Fruit fly (Drosophila melanogaster) whole organism, embryonic: Measurements from ENCODE around the gene CG11629.
A peak's percentile ranks its signal among the peaks of the same experiment; 100 is the strongest.

ENCODE experiments used
- Adf1 ChIP-seq: fragments of 200-800 bp; sonication (Bioruptor generic); IDR thresholded peaks from 2 replicates; pipeline ENCODE4 v1.3.6; 2022; ENCODE audit warnings: missing biosample characterization, missing genetic modification characterization
- Atf-2 ChIP-seq: fragments of 200-800 bp; sonication (Bioruptor generic); optimal IDR thresholded peaks from 2 replicates; lab custom pipeline; 2016; ENCODE audit warnings: missing biosample characterization, missing genetic modification characterization
- CG10321 ChIP-seq: fragments of 200-800 bp; sonication (Bioruptor generic); IDR thresholded peaks from 2 replicates; pipeline ENCODE4 v1.3.6; 2022; ENCODE audit warnings: missing biosample characterization, missing genetic modification characterization
- CG11695 ChIP-seq: fragments of 200-800 bp; sonication (Bioruptor generic); IDR thresholded peaks from 3 replicates; pipeline ENCODE4 v1.3.6; 2022; ENCODE audit warnings: missing biosample characterization, missing genetic modification characterization
- CG11723 ChIP-seq: fragments of 200-800 bp; sonication (Bioruptor generic); optimal IDR thresholded peaks from 2 replicates; lab custom pipeline; 2017; ENCODE audit warnings: missing biosample characterization, mild to moderate bottlenecking, missing genetic modification characterization
- CG1603 ChIP-seq: fragments of 200-800 bp; sonication (Bioruptor generic); optimal IDR thresholded peaks from 2 replicates; lab custom pipeline; 2019; ENCODE audit warnings: missing biosample characterization, mild to moderate bottlenecking, missing genetic modification characterization, moderate library complexity
- CG1832 ChIP-seq: fragments of 200-800 bp; sonication (Bioruptor generic); optimal IDR thresholded peaks from 2 replicates; lab custom pipeline; 2017; ENCODE audit warnings: missing biosample characterization, mild to moderate bottlenecking, missing genetic modification characterization, inconsistent platforms
- CG2889 ChIP-seq: fragments of 200-800 bp; sonication (Bioruptor generic); IDR thresholded peaks from 3 replicates; pipeline ENCODE4 v1.3.6; 2022; ENCODE audit warnings: missing biosample characterization, missing genetic modification characterization
- CG30431 ChIP-seq: fragments of 200-800 bp; sonication (Bioruptor generic); optimal IDR thresholded peaks from 2 replicates; lab custom pipeline; 2017; ENCODE audit warnings: missing biosample characterization, missing genetic modification characterization
- CG32767 ChIP-seq: fragments of 200-800 bp; sonication (Bioruptor generic); IDR thresholded peaks from 2 replicates; pipeline ENCODE4 v1.3.6; 2022; ENCODE audit warnings: missing biosample characterization, missing genetic modification characterization
- CG34422 ChIP-seq: fragments of 200-800 bp; sonication (Bioruptor generic); IDR thresholded peaks from 3 replicates; pipeline ENCODE4 v1.3.6; 2022; ENCODE audit warnings: missing biosample characterization, missing genetic modification characterization
- CG4424 ChIP-seq: fragments of 200-800 bp; sonication (Bioruptor generic); optimal IDR thresholded peaks from 3 replicates; lab custom pipeline; 2016; ENCODE audit warnings: missing biosample characterization, missing genetic modification characterization
- CG6272 ChIP-seq: fragments of 200-800 bp; sonication (Bioruptor generic); IDR thresholded peaks from 2 replicates; pipeline ENCODE4 v1.3.6; 2022; ENCODE audit warnings: missing biosample characterization, missing genetic modification characterization
- CHES-1-like ChIP-seq: fragments of 200-800 bp; sonication (Bioruptor generic); optimal IDR thresholded peaks from 2 replicates; lab custom pipeline; 2016; ENCODE audit warnings: missing biosample characterization, missing genetic modification characterization
- D ChIP-seq, 2 experiments: fragments of 200-800 bp in 1 of 2; fragments of >200 bp in 1 of 2; sonication (Bioruptor generic) in 1 of 2; optimal IDR thresholded peaks; 2 replicates in 1 of 2; 3 replicates in 1 of 2; lab custom pipeline; 2017; ENCODE audit warnings: mild to moderate bottlenecking in 1 of 2, missing biosample characterization in 1 of 2, missing genetic modification characterization in 1 of 2, missing genetic modification reagents in 1 of 2
- Deaf1 ChIP-seq: fragments of 200-800 bp; optimal IDR thresholded peaks from 3 replicates; lab custom pipeline; 2019; ENCODE audit warnings: missing biosample characterization, mild to moderate bottlenecking, missing genetic modification characterization, moderate library complexity
- E2f2 ChIP-seq: fragments of 200-800 bp; sonication (Bioruptor generic); IDR thresholded peaks from 2 replicates; pipeline ENCODE4 v1.3.6; 2022; ENCODE audit warnings: missing biosample characterization, missing genetic modification characterization
- Fer2 ChIP-seq: fragments of 200-800 bp; sonication (Bioruptor generic); optimal IDR thresholded peaks from 2 replicates; lab custom pipeline; 2018; ENCODE audit warnings: missing biosample characterization, mild to moderate bottlenecking, missing genetic modification characterization, moderate library complexity
- Hey ChIP-seq: fragments of 200-800 bp; sonication (Bioruptor generic); optimal IDR thresholded peaks from 3 replicates; lab custom pipeline; 2018; ENCODE audit warnings: missing biosample characterization, mild to moderate bottlenecking, missing genetic modification characterization
- Nf-YB ChIP-seq: fragments of 200-800 bp; sonication (Bioruptor generic); optimal IDR thresholded peaks from 3 replicates; lab custom pipeline; 2019; ENCODE audit warnings: missing biosample characterization, mild to moderate bottlenecking, missing genetic modification characterization, moderate library complexity
- Nf-YC ChIP-seq: fragments of 200-800 bp; optimal IDR thresholded peaks from 3 replicates; lab custom pipeline; 2019; ENCODE audit warnings: missing biosample characterization, mild to moderate bottlenecking, missing genetic modification characterization, moderate library complexity
- Oaz ChIP-seq: fragments of 200-800 bp; sonication (Bioruptor generic); IDR thresholded peaks from 2 replicates; pipeline ENCODE4 v1.3.6; 2022; ENCODE audit warnings: missing biosample characterization, missing genetic modification characterization
- Ravus ChIP-seq: fragments of 200-800 bp; sonication (Bioruptor generic); IDR thresholded peaks from 2 replicates; pipeline ENCODE4 v1.3.6; 2022; ENCODE audit warnings: missing biosample characterization, missing genetic modification characterization
- Scr ChIP-seq: fragments of 200-800 bp; sonication (Bioruptor generic); IDR thresholded peaks from 2 replicates; pipeline ENCODE4 v1.3.6; 2022; ENCODE audit warnings: missing biosample characterization, missing genetic modification characterization; ENCODE audit not compliant: partially characterized antibody
- abd-A ChIP-seq: fragments of 200-800 bp; sonication (Bioruptor generic); optimal IDR thresholded peaks from 3 replicates; lab custom pipeline; 2019; ENCODE audit warnings: missing biosample characterization, mild to moderate bottlenecking, missing genetic modification characterization, moderate library complexity
- bab2 ChIP-seq: fragments of 200-800 bp; sonication (Bioruptor generic); optimal IDR thresholded peaks from 2 replicates; lab custom pipeline; 2016; ENCODE audit warnings: missing biosample characterization, missing genetic modification characterization
- cg ChIP-seq: fragments of 200-800 bp; sonication (Bioruptor generic); optimal IDR thresholded peaks from 3 replicates; lab custom pipeline; 2019; ENCODE audit warnings: missing biosample characterization, mild to moderate bottlenecking, missing genetic modification characterization, moderate library complexity
- fd64A ChIP-seq: fragments of 200-800 bp; sonication (Bioruptor generic); optimal IDR thresholded peaks from 3 replicates; lab custom pipeline; 2018; ENCODE audit warnings: missing biosample characterization, mild to moderate bottlenecking, missing genetic modification characterization
- gcm ChIP-seq: fragments of 200-800 bp; sonication (Bioruptor generic); optimal IDR thresholded peaks from 2 replicates; lab custom pipeline; 2019; ENCODE audit warnings: missing biosample characterization, mild to moderate bottlenecking, missing genetic modification characterization, moderate library complexity
- gro ChIP-seq: fragments of 200-800 bp; sonication (Bioruptor generic); optimal IDR thresholded peaks from 2 replicates; lab custom pipeline; 2016; ENCODE audit warnings: missing biosample characterization, missing genetic modification characterization
- hkb ChIP-seq, 2 experiments: fragments of 200-800 bp in 1 of 2; fragments of >200 bp in 1 of 2; sonication (Bioruptor generic) in 1 of 2; IDR thresholded peaks in 1 of 2; optimal IDR thresholded peaks in 1 of 2; 2 replicates each; pipeline versions ENCODE4 v1.3.6 to Lab custom; 2017 to 2022; ENCODE audit warnings: missing biosample characterization in 1 of 2, missing genetic modification characterization in 1 of 2
- hth ChIP-seq: fragments of >200 bp; optimal IDR thresholded peaks from 2 replicates; lab custom pipeline; 2017; ENCODE audit warnings: inconsistent platforms
- kni ChIP-seq: fragments of 200-800 bp; sonication (Bioruptor generic); optimal IDR thresholded peaks from 3 replicates; lab custom pipeline; 2017; ENCODE audit warnings: mild to moderate bottlenecking, missing biosample characterization, missing genetic modification reagents, missing genetic modification characterization
- nerfin-2 ChIP-seq: fragments of 200-800 bp; sonication (Bioruptor generic); IDR thresholded peaks from 2 replicates; pipeline ENCODE4 v1.3.6; 2022; ENCODE audit warnings: missing biosample characterization, missing genetic modification characterization; ENCODE audit not compliant: partially characterized antibody
- odd ChIP-seq: fragments of 200-800 bp; sonication (Bioruptor generic); optimal IDR thresholded peaks from 2 replicates; lab custom pipeline; 2017; ENCODE audit warnings: missing biosample characterization, mild to moderate bottlenecking, missing genetic modification characterization
- pros ChIP-seq: fragments of 200-800 bp; sonication (Bioruptor generic); optimal IDR thresholded peaks from 3 replicates; lab custom pipeline; 2019; ENCODE audit warnings: missing biosample characterization, mild to moderate bottlenecking, missing genetic modification characterization, moderate library complexity
- sens ChIP-seq: fragments of 200-800 bp; sonication (Bioruptor generic); peaks from one replicate; lab custom pipeline; 2016; ENCODE audit warnings: missing biosample characterization, missing genetic modification characterization
- sqz ChIP-seq: fragments of 200-800 bp; sonication (Bioruptor generic); optimal IDR thresholded peaks from 3 replicates; lab custom pipeline; 2018; ENCODE audit warnings: missing biosample characterization, mild to moderate bottlenecking, missing genetic modification characterization
- tgo ChIP-seq: fragments of 200-800 bp; sonication (Bioruptor generic); IDR thresholded peaks from 3 replicates; pipeline ENCODE4 v1.3.6; 2022; ENCODE audit warnings: missing biosample characterization, missing genetic modification characterization
- tll ChIP-seq, 2 experiments: fragments of 200-800 bp in 1 of 2; fragments of >200 bp in 1 of 2; sonication (Bioruptor generic) in 1 of 2; optimal IDR thresholded peaks; 2 replicates each; lab custom pipeline; 2017 to 2019; ENCODE audit warnings: missing biosample characterization in 2 of 2, missing genetic modification characterization in 2 of 2, mild to moderate bottlenecking in 1 of 2, moderate library complexity in 1 of 2
- twi ChIP-seq: fragments of 200-800 bp; optimal IDR thresholded peaks from 2 replicates; lab custom pipeline; 2019; ENCODE audit warnings: missing biosample characterization, mild to moderate bottlenecking, missing genetic modification characterization, moderate library complexity
- tx ChIP-seq: fragments of 200-800 bp; sonication (Bioruptor generic); optimal IDR thresholded peaks from 2 replicates; lab custom pipeline; 2016; ENCODE audit warnings: missing biosample characterization, missing genetic modification characterization
- vvl ChIP-seq: fragments of 200-800 bp; sonication (Bioruptor generic); IDR thresholded peaks from 2 replicates; pipeline ENCODE4 v1.3.6; 2022; ENCODE audit warnings: missing biosample characterization, missing genetic modification characterization
- wor ChIP-seq: fragments of 200-800 bp; sonication (Bioruptor generic); IDR thresholded peaks from 2 replicates; pipeline ENCODE4 v1.3.6; 2022; ENCODE audit warnings: missing biosample characterization, missing genetic modification characterization
- zen ChIP-seq: fragments of 200-800 bp; sonication (Bioruptor generic); optimal IDR thresholded peaks from 3 replicates; lab custom pipeline; 2018; ENCODE audit warnings: missing biosample characterization, mild to moderate bottlenecking, missing genetic modification characterization, moderate library complexity

The CG11629 gene

DNA sequence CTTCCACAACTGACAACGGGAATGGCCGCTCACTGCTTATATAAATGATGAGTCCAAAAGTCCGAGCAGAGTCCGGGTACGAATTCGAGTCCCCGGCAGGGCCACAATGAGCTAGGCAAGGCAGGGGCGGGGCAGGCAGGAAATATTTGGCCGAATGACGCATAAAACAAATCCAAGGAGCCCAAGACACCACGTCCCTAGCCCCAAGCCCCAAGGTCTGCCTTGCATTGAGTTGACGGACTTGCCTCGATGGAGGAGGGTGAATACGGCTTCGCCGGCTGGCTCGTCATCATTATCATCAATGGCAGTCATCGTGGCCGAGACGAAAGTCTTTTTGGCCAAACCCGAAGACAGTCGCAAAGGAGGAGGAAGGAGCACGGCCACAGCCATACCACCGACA lies 26.4 kb downstream of the CG11629 start:
- TF ChIP-seq abd-A (tag; lab: Kevin White, UChicago) (peak; percentile 92), CG11695 (GFP tag; lab: Robert Waterston, UW) (no peak), sens (GFP tag; lab: Kevin White, UChicago) (peak; percentile 8), fd64A (GFP tag; lab: Kevin White, UChicago) (no peak), Deaf1 (peak; percentile 67)

DNA sequence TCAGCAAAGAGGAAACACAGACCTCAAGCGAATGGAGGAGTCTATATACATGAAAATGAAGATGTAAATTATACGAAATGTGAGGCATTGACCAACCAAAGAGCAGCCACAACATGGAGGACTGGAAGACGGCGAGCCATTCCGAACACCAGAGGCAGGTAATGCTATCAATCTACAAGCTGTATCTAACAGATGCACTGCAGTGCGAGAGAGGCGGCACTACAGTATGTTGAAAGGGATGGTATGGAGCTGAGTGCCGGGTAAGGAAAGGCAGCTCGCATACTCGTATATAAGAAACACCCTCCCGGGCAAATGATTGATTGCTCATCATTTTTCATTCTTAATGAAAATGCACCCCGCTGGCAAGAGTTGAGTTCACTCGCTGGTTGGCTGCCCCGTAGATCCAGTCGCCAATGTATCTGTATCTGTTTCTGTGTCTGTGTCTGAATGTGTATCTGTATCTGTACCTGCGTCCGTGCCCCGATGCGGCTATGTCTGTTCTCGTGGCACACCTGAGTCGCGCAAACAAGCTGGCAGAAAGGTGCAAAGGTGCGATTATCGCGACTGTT lies 29.3 kb downstream of the CG11629 start:
- TF ChIP-seq Nf-YC (tag; lab: Kevin White, UChicago): peak; percentile 89
- 0 out of 2 replicates have a peak, but pooled peaks have one; percentile 39 for TF ChIP-seq CG32767
- no peak for TF ChIP-seq Fer2 (tag; lab: Kevin White, UChicago)
- peak; percentile 73 for TF ChIP-seq CG10321 (GFP tag; lab: Robert Waterston, UW)
- TF ChIP-seq Ravus (GFP tag; lab: Robert Waterston, UW): no peak
- TF ChIP-seq CG1603 (tag; lab: Kevin White, UChicago): no peak
- TF ChIP-seq CG4424: no peak
- TF ChIP-seq abd-A (tag; lab: Kevin White, UChicago): peak; percentile 29
- peak; percentile 30 for TF ChIP-seq zen (tag; lab: Kevin White, UChicago)
- TF ChIP-seq Scr: 0 out of 2 replicates have a peak, but pooled peaks have one; percentile 12
- peak; percentile 93 for TF ChIP-seq Nf-YB
- 0 out of 2 replicates have a peak, but pooled peaks have one; percentile 9 for TF ChIP-seq vvl (GFP tag; lab: Robert Waterston, UW)
- TF ChIP-seq CHES-1-like (GFP tag; lab: Kevin White, UChicago): no peak
- TF ChIP-seq hkb (optimal IDR thresholded peaks at IDR 0.05; lab: Kevin White, UChicago): no peak
- no peak for TF ChIP-seq hkb (GFP tag; IDR thresholded peaks at IDR 0.05; lab: Robert Waterston, UW)
- no peak for TF ChIP-seq sqz (GFP tag; lab: Kevin White, UChicago)
- no peak for TF ChIP-seq odd (GFP tag; lab: Kevin White, UChicago)
- TF ChIP-seq twi (tag; lab: Kevin White, UChicago): peak; percentile 1
- TF ChIP-seq tgo (GFP tag; lab: Robert Waterston, UW): no peak
- TF ChIP-seq Oaz: no peak
- TF ChIP-seq sens (GFP tag; lab: Kevin White, UChicago): peak; percentile 53
- no peak for TF ChIP-seq gro
- TF ChIP-seq nerfin-2: no peak
- no peak for TF ChIP-seq Atf-2
- no peak for TF ChIP-seq gcm (GFP tag; lab: Kevin White, UChicago)
- TF ChIP-seq wor (GFP tag; lab: Robert Waterston, UW): no peak
- no peak for TF ChIP-seq CG6272 (GFP tag; lab: Robert Waterston, UW)
- TF ChIP-seq tx (GFP tag; lab: Kevin White, UChicago): no peak
- peak; percentile 88 for TF ChIP-seq pros (GFP tag; lab: Kevin White, UChicago)
- peak; percentile 77 for TF ChIP-seq cg (GFP tag; lab: Kevin White, UChicago)
- TF ChIP-seq kni (GFP tag; lab: Kevin White, UChicago): peak; percentile 74
- no peak for TF ChIP-seq bab2 (GFP tag; lab: Kevin White, UChicago)
- no peak for TF ChIP-seq Hey (tag; lab: Kevin White, UChicago)
- TF ChIP-seq CG11723 (GFP tag; lab: Kevin White, UChicago): no peak
- TF ChIP-seq hth: peak; percentile 56
- peak; percentile 57 for TF ChIP-seq CG1832 (GFP tag; lab: Kevin White, UChicago)
- TF ChIP-seq D (optimal IDR thresholded peaks at IDR 0.05; lab: Kevin White, UChicago): peak; percentile 20
- no peak for TF ChIP-seq D (GFP tag; optimal IDR thresholded peaks at IDR 0.05; lab: Kevin White, UChicago)
- 0 out of 3 replicates have a peak, but pooled peaks have one; percentile 22 for TF ChIP-seq CG34422 (GFP tag; lab: Robert Waterston, UW)
- TF ChIP-seq CG2889 (GFP tag; lab: Robert Waterston, UW): no peak
- TF ChIP-seq tll (GFP tag; optimal IDR thresholded peaks at IDR 0.05; lab: Kevin White, UChicago): peak in 1 of 2 experiments; percentile 11
- no peak for TF ChIP-seq Adf1 (GFP tag; lab: Robert Waterston, UW)
- no peak for TF ChIP-seq CG30431
- no peak for TF ChIP-seq E2f2 (GFP tag; lab: Robert Waterston, UW)
